Fruit fly (Drosophila melanogaster) whole organism, adult: ENCODE measurements around the gene Or10a.

Source experiments
- CG33017 ChIP-seq: fragments of 200-800 bp; sonication (Bioruptor generic); optimal IDR thresholded peaks from 2 replicates; lab custom pipeline; 2018; ENCODE audit warnings: missing biosample characterization, mild to moderate bottlenecking, missing genetic modification characterization, moderate library complexity
- CG5204 ChIP-seq: fragments of 200-800 bp; sonication (Bioruptor generic); optimal IDR thresholded peaks from 2 replicates; lab custom pipeline; 2016; ENCODE audit warnings: missing biosample characterization, missing genetic modification characterization
- CG7045 ChIP-seq: fragments of 200-800 bp; sonication (Bioruptor generic); optimal IDR thresholded peaks from 2 replicates; lab custom pipeline; 2017; ENCODE audit warnings: missing biosample characterization, mild to moderate bottlenecking, missing genetic modification characterization
- cic ChIP-seq: fragments of 200-800 bp; sonication (Bioruptor generic); optimal IDR thresholded peaks from 2 replicates; lab custom pipeline; 2017; ENCODE audit warnings: missing biosample characterization, mild to moderate bottlenecking, missing genetic modification characterization, moderate library complexity
- cnc ChIP-seq, 2 experiments: fragments of >200 bp; optimal IDR thresholded peaks; 2 replicates each; lab custom pipeline; 2017
- kay ChIP-seq: fragments of 200-800 bp; sonication (Bioruptor generic); peaks from one replicate; lab custom pipeline; 2016; ENCODE audit warnings: missing biosample characterization, missing genetic modification characterization, borderline replicate concordance
- tj ChIP-seq: fragments of 200-800 bp; sonication (Bioruptor generic); optimal IDR thresholded peaks from 3 replicates; lab custom pipeline; 2017; ENCODE audit warnings: missing biosample characterization, mild to moderate bottlenecking, missing genetic modification characterization, moderate library complexity
- toe ChIP-seq: fragments of 200-800 bp; sonication (Bioruptor generic); optimal IDR thresholded peaks from 2 replicates; lab custom pipeline; 2016; ENCODE audit warnings: missing biosample characterization, missing genetic modification characterization

- TF ChIP-seq CG33017 (tag; lab: Kevin White, UChicago) (no peak), CG7045 (no peak), cic (GFP tag; lab: Kevin White, UChicago) (no peak), tj (GFP tag; lab: Kevin White, UChicago) (no peak), toe (GFP tag; lab: Kevin White, UChicago) (no peak), kay (no peak), CG5204 (GFP tag; lab: Kevin White, UChicago) (no peak), cnc (optimal IDR thresholded peaks at IDR 0.05; lab: Kevin White, UChicago) (no peak)
Measured at dm6 chrX:11425401-11425800, 8.2 kb upstream of the Or10a start.
